Comparison of ENCODE assay signal across 3 fruit fly cellular contexts in the genomic region with DNA sequence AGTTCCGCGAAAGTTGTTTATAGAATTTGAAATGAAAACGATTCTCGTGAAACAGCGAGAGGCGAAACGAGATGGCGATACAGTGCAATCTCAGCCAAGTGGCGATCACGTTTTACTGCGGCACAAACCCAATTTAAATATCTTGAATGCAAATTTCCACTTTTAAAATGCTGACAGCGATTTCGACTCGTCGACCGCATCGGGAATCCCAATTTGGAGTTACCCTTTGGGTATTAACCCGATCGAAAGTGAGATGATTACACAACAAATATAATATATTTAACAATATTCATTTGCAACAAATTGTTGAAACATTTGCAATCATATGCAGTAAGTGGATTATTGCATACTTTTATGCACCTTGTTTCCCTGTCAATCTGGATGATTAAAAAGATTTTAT.
TF ChIP-seq lines count a peak whose summit lies in the region.

No protein-coding gene starts in this region.

- TF ChIP-seq CTCF in whole organism, embryonic (GFP tag; optimal IDR thresholded peaks at IDR 0.05; lab: Kevin White, UChicago): no peak

TF ChIP-seq in whole organism, adult, 20 proteins besides CTCF, POLR2A, EP300 and RAD21:
- no peak for TF ChIP-seq Crg-1 (GFP tag; optimal IDR thresholded peaks at IDR 0.05; lab: Kevin White, UChicago)
- peak; percentile 11 for TF ChIP-seq kay (GFP tag; lab: Kevin White, UChicago; ENCODE audit: borderline replicate concordance)
TF ChIP-seq in whole organism, adult: peak in this region for 1.

TF ChIP-seq in whole organism, embryonic, 481 proteins besides CTCF, POLR2A, EP300 and RAD21:
- no peak for TF ChIP-seq CG7928 (GFP tag; optimal IDR thresholded peaks at IDR 0.05; lab: Kevin White, UChicago)
- no peak for TF ChIP-seq CG6683 (GFP tag; optimal IDR thresholded peaks at IDR 0.05; lab: Kevin White, UChicago)
- no peak for TF ChIP-seq CG4854 (GFP tag; optimal IDR thresholded peaks at IDR 0.05; lab: Kevin White, UChicago)
- no peak for TF ChIP-seq CG3065 (GFP tag; optimal IDR thresholded peaks at IDR 0.05; lab: Kevin White, UChicago)
- TF ChIP-seq tgo (GFP tag; IDR thresholded peaks at IDR 0.05; lab: Robert Waterston, UW): 0 out of 3 replicates have a peak, but pooled peaks have one; percentile 4

TF ChIP-seq in whole organism, wandering third instar larva, 38 proteins besides CTCF, POLR2A, EP300 and RAD21:
- TF ChIP-seq CG32264 (GFP tag; optimal IDR thresholded peaks at IDR 0.05; lab: Kevin White, UChicago): no peak
- TF ChIP-seq Rel (GFP tag; optimal IDR thresholded peaks at IDR 0.05; lab: Kevin White, UChicago): no peak
- TF ChIP-seq Rel (tag; optimal IDR thresholded peaks at IDR 0.05; lab: Kevin White, UChicago): peak; percentile 93
